Worm (Caenorhabditis elegans): ENCODE data around the gene F14D7.2.

DNA sequence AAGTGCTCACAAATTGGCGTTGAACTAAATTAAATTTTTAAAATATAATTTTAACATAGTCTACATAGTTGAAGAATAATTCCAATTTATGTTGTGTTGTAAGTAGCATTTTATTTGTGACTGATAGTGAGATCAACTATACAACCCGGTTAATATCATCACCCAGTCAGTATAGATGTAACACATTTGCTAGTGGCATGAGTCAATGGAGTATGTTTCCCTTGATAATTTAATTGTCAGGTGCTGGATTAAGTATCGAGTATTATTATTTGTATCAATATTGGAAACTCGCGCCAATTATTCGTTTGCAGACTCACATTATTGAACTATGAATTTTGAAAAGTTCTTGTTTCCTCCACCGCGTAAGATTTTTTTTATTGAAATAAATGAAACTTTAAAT, 41.4 kb upstream of the F14D7.2 start, which contains the start of gene srm-5:
- TF ChIP-seq madf-2 (tag; optimal IDR thresholded peaks at IDR 0.05), result no peak
- no peak for TF ChIP-seq dmd-4 (tag; optimal IDR thresholded peaks at IDR 0.05; ENCODE audit: borderline replicate concordance)
- no peak for TF ChIP-seq elt-2 (tag; optimal IDR thresholded peaks at IDR 0.05)
- no peak for TF ChIP-seq F13H6.1 (tag; optimal IDR thresholded peaks at IDR 0.05)
- no peak for TF ChIP-seq npax-4 (tag; optimal IDR thresholded peaks at IDR 0.05)
- no peak for TF ChIP-seq fax-1 (tag; optimal IDR thresholded peaks at IDR 0.05)
- TF ChIP-seq unc-3 (GFP tag; conservative IDR thresholded peaks at IDR 0.05), result no peak
- no peak for TF ChIP-seq unc-3 (tag; optimal IDR thresholded peaks at IDR 0.05)
- no peak for TF ChIP-seq hlh-6 (tag; optimal IDR thresholded peaks at IDR 0.05)
- TF ChIP-seq sox-4 (tag; optimal IDR thresholded peaks at IDR 0.05), result no peak
- TF ChIP-seq ceh-45 (GFP tag; IDR thresholded peaks at IDR 0.05), result no peak
- no peak for TF ChIP-seq sox-2 (GFP tag; IDR thresholded peaks at IDR 0.05)

All from whole organism, late embryonic.